Fruit fly (Drosophila melanogaster): ENCODE results near the gene CG3345.

The CG3345 gene

dm6 chr2L:267441-268089 is 1.3 kb upstream of the CG3345 start, which contains the start of gene CG17075 (continued):
- TF ChIP-seq Med (GFP tag): peak; percentile 94
- TF ChIP-seq CG4820 (GFP tag; optimal IDR thresholded peaks at IDR 0.05): peak; percentile 89
- TF ChIP-seq CG4617 (GFP tag; optimal IDR thresholded peaks at IDR 0.05; ENCODE audit: borderline replicate concordance): peak; percentile 79
- TF ChIP-seq nau (GFP tag; optimal IDR thresholded peaks at IDR 0.05): no peak
- peak; percentile 92 for TF ChIP-seq CG4424 (GFP tag; optimal IDR thresholded peaks at IDR 0.05)
- peak; percentile 72 for TF ChIP-seq CG8281 (tag; optimal IDR thresholded peaks at IDR 0.05)
- TF ChIP-seq esg (GFP tag; conservative IDR thresholded peaks at IDR 0.05): peak; percentile 93
- peak; percentile 69 for TF ChIP-seq ERR (GFP tag; optimal IDR thresholded peaks at IDR 0.05)
- TF ChIP-seq jing (GFP tag; optimal IDR thresholded peaks at IDR 0.05): peak; percentile 88
- TF ChIP-seq Hsf (GFP tag; optimal IDR thresholded peaks at IDR 0.05): peak; percentile 91
- peak; percentile 93 for TF ChIP-seq CG8290 (GFP tag; optimal IDR thresholded peaks at IDR 0.05)
- TF ChIP-seq CG8290 (tag; optimal IDR thresholded peaks at IDR 0.05): peak in 1 of 2 experiments; percentile 68
- peak; percentile 93 for TF ChIP-seq zfh1 (GFP tag; IDR thresholded peaks at IDR 0.05)
- peak; percentile 80 for TF ChIP-seq CG34376 (GFP tag; optimal IDR thresholded peaks at IDR 0.05)
- TF ChIP-seq CG11085 (GFP tag; IDR thresholded peaks at IDR 0.05): peak; percentile 94
- peak; percentile 96 for TF ChIP-seq ap (GFP tag; IDR thresholded peaks at IDR 0.05)
- peak; percentile 84 for TF ChIP-seq psq (GFP tag; optimal IDR thresholded peaks at IDR 0.05)
- peak; percentile 91 for TF ChIP-seq CG8388 (GFP tag; optimal IDR thresholded peaks at IDR 0.05)
- TF ChIP-seq dan (GFP tag; IDR thresholded peaks at IDR 0.05): no peak; the same call in 1 of the 2 replicates
- TF ChIP-seq ato (GFP tag; IDR thresholded peaks at IDR 0.05; ENCODE audit: partially characterized antibody): no peak
- peak; percentile 77 for TF ChIP-seq CG10959 (GFP tag; IDR thresholded peaks at IDR 0.05)
- peak in 1 of 2 experiments; percentile 93 for TF ChIP-seq Eip74EF (GFP tag; optimal IDR thresholded peaks at IDR 0.05)
- peak; percentile 90 for TF ChIP-seq NFAT (GFP tag; IDR thresholded peaks at IDR 0.05)
- TF ChIP-seq gsb-n (tag; optimal IDR thresholded peaks at IDR 0.05): peak; percentile 89
- TF ChIP-seq CG9609 (GFP tag; optimal IDR thresholded peaks at IDR 0.05): peak; percentile 57
- TF ChIP-seq Ets97D (GFP tag; optimal IDR thresholded peaks at IDR 0.05): peak; percentile 51
- TF ChIP-seq eyg (GFP tag; optimal IDR thresholded peaks at IDR 0.05): peak; percentile 38
- TF ChIP-seq Doc3 (GFP tag; IDR thresholded peaks at IDR 0.05; ENCODE audit: partially characterized antibody): no peak
- peak; percentile 95 for TF ChIP-seq E2f1 (GFP tag; IDR thresholded peaks at IDR 0.05)
- peak; percentile 93 for TF ChIP-seq CG18476 (GFP tag; optimal IDR thresholded peaks at IDR 0.05)
- TF ChIP-seq CG16863 (GFP tag; optimal IDR thresholded peaks at IDR 0.05): peak; percentile 65
- TF ChIP-seq dati (GFP tag; IDR thresholded peaks at IDR 0.05): peak; percentile 80; the same call in 1 of the 2 replicates
- peak; percentile 86 for TF ChIP-seq pho (GFP tag; optimal IDR thresholded peaks at IDR 0.05)
- peak; percentile 83 for TF ChIP-seq CG1603 (tag; optimal IDR thresholded peaks at IDR 0.05)
- TF ChIP-seq ab (GFP tag; optimal IDR thresholded peaks at IDR 0.05): peak; percentile 17
- peak; percentile 63 for TF ChIP-seq CG4360 (GFP tag; IDR thresholded peaks at IDR 0.05)
- TF ChIP-seq CG7928 (GFP tag; optimal IDR thresholded peaks at IDR 0.05): peak; percentile 74
- peak; percentile 87 for TF ChIP-seq schlank (tag; optimal IDR thresholded peaks at IDR 0.05)
- no peak for TF ChIP-seq CG8478 (optimal IDR thresholded peaks at IDR 0.05)
- peak; percentile 96 for TF ChIP-seq CG3847 (GFP tag; IDR thresholded peaks at IDR 0.05)
- no peak for TF ChIP-seq Hr39 (optimal IDR thresholded peaks at IDR 0.05)
- TF ChIP-seq CG32532 (GFP tag; IDR thresholded peaks at IDR 0.05): peak; percentile 93
- peak; percentile 98 for TF ChIP-seq vvl (GFP tag; IDR thresholded peaks at IDR 0.05)
- TF ChIP-seq CG13894 (tag; optimal IDR thresholded peaks at IDR 0.05): peak; percentile 94
- TF ChIP-seq CG6854 (GFP tag; optimal IDR thresholded peaks at IDR 0.05): peak; percentile 92
- peak; percentile 95 for TF ChIP-seq CG2889 (GFP tag; IDR thresholded peaks at IDR 0.05)
- TF ChIP-seq h (optimal IDR thresholded peaks at IDR 0.05): no peak
- TF ChIP-seq CG10654 (GFP tag; optimal IDR thresholded peaks at IDR 0.05): peak; percentile 89
- TF ChIP-seq sens (GFP tag): peak; percentile 96
- peak; percentile 42 for TF ChIP-seq pb (GFP tag; optimal IDR thresholded peaks at IDR 0.05)
- TF ChIP-seq CG14965 (GFP tag; optimal IDR thresholded peaks at IDR 0.05; ENCODE audit: borderline replicate concordance): no peak
- TF ChIP-seq HLH3B (GFP tag; IDR thresholded peaks at IDR 0.05): peak; percentile 96
